Worm (Caenorhabditis elegans): Measurements from ENCODE around the gene ugt-24.

- TF ChIP-seq snpc-4 (tag; optimal IDR thresholded peaks at IDR 0.05) (no peak), aly-2 (tag; optimal IDR thresholded peaks at IDR 0.05) (no peak), ZK546.5 (tag; optimal IDR thresholded peaks at IDR 0.05) (no peak), lsy-2 (tag; optimal IDR thresholded peaks at IDR 0.05) (no peak), C34F6.9 (tag; optimal IDR thresholded peaks at IDR 0.05) (no peak), nhr-237 (tag; optimal IDR thresholded peaks at IDR 0.05) (no peak), egl-27 (tag; optimal IDR thresholded peaks at IDR 0.05) (no peak), nhr-23 (tag; optimal IDR thresholded peaks at IDR 0.05) (no peak), Y55F3AM.14 (GFP tag; optimal IDR thresholded peaks at IDR 0.05) (no peak), sma-3 (GFP tag; optimal IDR thresholded peaks at IDR 0.05) (no peak), zag-1 (tag; optimal IDR thresholded peaks at IDR 0.05) (no peak), dmd-4 (tag; optimal IDR thresholded peaks at IDR 0.05) (no peak)
Observed at ce11 chrIV:6187160-6187559, 23.4 kb downstream of the ugt-24 start.

Measured in whole organism, L2 larva.